Worm (Caenorhabditis elegans) whole organism, late embryonic: ENCODE data around the gene dhhc-14.

ENCODE experiments used
- C08G9.2 ChIP-seq: sonication (generic microtip); optimal IDR thresholded peaks from 2 replicates; lab custom pipeline; 2016; ENCODE audit warnings: mild to moderate bottlenecking, missing genetic modification characterization, moderate library complexity, missing compliant biosample characterization
- K09A11.1 ChIP-seq: sonication (generic microtip); optimal IDR thresholded peaks from 2 replicates; lab custom pipeline; 2017; ENCODE audit warnings: antibody characterized with exemption, mild to moderate bottlenecking, missing genetic modification characterization, missing compliant biosample characterization; ENCODE audit not compliant: insufficient read depth
- T23F11.4 ChIP-seq: fragments of 200-800 bp; sonication (Bioruptor generic); optimal IDR thresholded peaks from 2 replicates; lab custom pipeline; 2018; ENCODE audit warnings: mild to moderate bottlenecking, missing genetic modification characterization, missing compliant biosample characterization
- ahr-1 ChIP-seq: sonication (generic microtip); optimal IDR thresholded peaks from 2 replicates; lab custom pipeline; 2016; ENCODE audit warnings: missing genetic modification characterization, missing compliant biosample characterization
- ceh-14 ChIP-seq: sonication (generic microtip); optimal IDR thresholded peaks from 2 replicates; lab custom pipeline; 2016; ENCODE audit warnings: missing genotype, missing genetic modification characterization, missing compliant biosample characterization
- ceh-19 ChIP-seq: fragments of 200-800 bp; sonication (Bioruptor generic); optimal IDR thresholded peaks from 2 replicates; lab custom pipeline; 2018; ENCODE audit warnings: mild to moderate bottlenecking, missing genetic modification characterization, missing compliant biosample characterization
- ceh-22 ChIP-seq: sonication (generic microtip); optimal IDR thresholded peaks from 2 replicates; lab custom pipeline; 2017; ENCODE audit warnings: missing biosample characterization, missing genetic modification characterization
- ceh-30 ChIP-seq: fragments of 150-350 bp; optimal IDR thresholded peaks from 2 replicates; lab custom pipeline; 2014; ENCODE audit warnings: missing biosample characterization, missing genetic modification characterization
- ceh-31 ChIP-seq: sonication (generic microtip); optimal IDR thresholded peaks from 2 replicates; lab custom pipeline; 2016; ENCODE audit warnings: missing genetic modification characterization, missing compliant biosample characterization
- ceh-34 ChIP-seq: sonication (generic microtip); optimal IDR thresholded peaks from 2 replicates; lab custom pipeline; 2016; ENCODE audit warnings: mild to moderate bottlenecking, missing genetic modification characterization, missing compliant biosample characterization
- ceh-45 ChIP-seq: fragments of 200-800 bp; sonication (Bioruptor generic); IDR thresholded peaks from 2 replicates; pipeline ENCODE4 v1.3.6; 2022; ENCODE audit warnings: missing genetic modification reagents, missing genetic modification characterization, missing compliant biosample characterization
- che-1 ChIP-seq: sonication (generic microtip); optimal IDR thresholded peaks from 2 replicates; lab custom pipeline; 2016; ENCODE audit warnings: mild to moderate bottlenecking, missing genetic modification characterization, missing compliant biosample characterization
- dmd-4 ChIP-seq: sonication (generic microtip); optimal IDR thresholded peaks from 2 replicates; lab custom pipeline; 2016; ENCODE audit warnings: borderline replicate concordance, missing genetic modification characterization, missing compliant biosample characterization
- dve-1 ChIP-seq: sonication (generic microtip); optimal IDR thresholded peaks from 2 replicates; lab custom pipeline; 2017; ENCODE audit warnings: antibody characterized with exemption, mild to moderate bottlenecking, missing genetic modification characterization, missing compliant biosample characterization
- elt-2 ChIP-seq: sonication (generic microtip); optimal IDR thresholded peaks from 2 replicates; lab custom pipeline; 2016; ENCODE audit warnings: missing genetic modification reagents, missing genetic modification characterization, missing compliant biosample characterization
- elt-4 ChIP-seq: sonication (generic microtip); optimal IDR thresholded peaks from 2 replicates; lab custom pipeline; 2016; ENCODE audit warnings: missing genetic modification characterization, missing compliant biosample characterization
- gmeb-2 ChIP-seq: sonication (generic microtip); optimal IDR thresholded peaks from 2 replicates; lab custom pipeline; 2016; ENCODE audit warnings: missing genetic modification characterization, inconsistent platforms, missing compliant biosample characterization
- hlh-13 ChIP-seq: fragments of 200-800 bp; sonication (Bioruptor generic); optimal IDR thresholded peaks from 2 replicates; lab custom pipeline; 2018; ENCODE audit warnings: mild to moderate bottlenecking, missing genetic modification characterization, missing compliant biosample characterization
- hlh-8 ChIP-seq: sonication (generic microtip); optimal IDR thresholded peaks from 2 replicates; lab custom pipeline; 2016; ENCODE audit warnings: missing genotype, missing genetic modification characterization, missing compliant biosample characterization
- lin-11 ChIP-seq: fragments of 200-800 bp; sonication (Bioruptor generic); optimal IDR thresholded peaks from 2 replicates; lab custom pipeline; 2018; ENCODE audit warnings: mild to moderate bottlenecking, missing genetic modification characterization, missing compliant biosample characterization
- madf-2 ChIP-seq: sonication (generic microtip); optimal IDR thresholded peaks from 2 replicates; lab custom pipeline; 2017; ENCODE audit warnings: missing genetic modification characterization, missing compliant biosample characterization
- mec-3 ChIP-seq: sonication (generic microtip); optimal IDR thresholded peaks from 2 replicates; lab custom pipeline; 2016; ENCODE audit warnings: borderline replicate concordance, missing genetic modification characterization, missing compliant biosample characterization
- nhr-232 ChIP-seq: sonication (generic microtip); optimal IDR thresholded peaks from 2 replicates; lab custom pipeline; 2016; ENCODE audit warnings: missing genetic modification characterization, missing compliant biosample characterization
- odd-2 ChIP-seq: sonication (generic microtip); optimal IDR thresholded peaks from 2 replicates; lab custom pipeline; 2017; ENCODE audit warnings: antibody characterized with exemption, mild to moderate bottlenecking, missing genetic modification characterization, missing compliant biosample characterization
- pat-9 ChIP-seq: fragments of 200-800 bp; sonication (Bioruptor generic); optimal IDR thresholded peaks from 2 replicates; lab custom pipeline; 2018; ENCODE audit warnings: mild to moderate bottlenecking, missing genetic modification characterization, moderate library complexity, missing compliant biosample characterization
- pax-1 ChIP-seq: fragments of 150-350 bp; optimal IDR thresholded peaks from 2 replicates; lab custom pipeline; 2014; ENCODE audit warnings: missing biosample characterization, missing genetic modification characterization
- pha-2 ChIP-seq: sonication (generic microtip); optimal IDR thresholded peaks from 2 replicates; lab custom pipeline; 2017; ENCODE audit warnings: mild to moderate bottlenecking, missing genetic modification characterization, missing compliant biosample characterization
- pha-4 ChIP-seq: fragments of 150-350 bp; optimal IDR thresholded peaks from 2 replicates; lab custom pipeline; 2018; ENCODE audit warnings: missing biosample characterization, missing genetic modification reagents, missing genetic modification characterization
- pqm-1 ChIP-seq: sonication (generic microtip); optimal IDR thresholded peaks from 2 replicates; lab custom pipeline; 2016; ENCODE audit warnings: missing genetic modification characterization, missing compliant biosample characterization
- pros-1 ChIP-seq: fragments of 150-350 bp; optimal IDR thresholded peaks from 2 replicates; lab custom pipeline; 2014; ENCODE audit warnings: missing biosample characterization, missing genetic modification reagents, missing genetic modification characterization
- ref-2 ChIP-seq: sonication (generic microtip); optimal IDR thresholded peaks from 2 replicates; lab custom pipeline; 2016; ENCODE audit warnings: missing genetic modification characterization, missing compliant biosample characterization
- sdc-2 ChIP-seq: sonication (generic microtip); optimal IDR thresholded peaks from 2 replicates; lab custom pipeline; 2016; ENCODE audit warnings: missing genotype, missing genetic modification characterization, missing compliant biosample characterization
- sox-2 ChIP-seq: fragments of 200-800 bp; sonication (Bioruptor generic); IDR thresholded peaks from 2 replicates; pipeline ENCODE4 v1.3.6; 2022; ENCODE audit warnings: missing genetic modification reagents, missing genetic modification characterization, missing compliant biosample characterization
- syd-9 ChIP-seq: sonication (generic microtip); optimal IDR thresholded peaks from 2 replicates; lab custom pipeline; 2016; ENCODE audit warnings: mild to moderate bottlenecking, missing genetic modification characterization, moderate library complexity, missing compliant biosample characterization
- tbx-7 ChIP-seq: sonication (generic microtip); optimal IDR thresholded peaks from 2 replicates; lab custom pipeline; 2016; ENCODE audit warnings: missing genotype, missing genetic modification characterization, missing compliant biosample characterization
- unc-86 ChIP-seq: sonication (generic microtip); optimal IDR thresholded peaks from 2 replicates; lab custom pipeline; 2016; ENCODE audit warnings: missing genetic modification characterization, missing compliant biosample characterization
- zip-5 ChIP-seq: sonication (generic microtip); optimal IDR thresholded peaks from 2 replicates; lab custom pipeline; 2016; ENCODE audit warnings: missing genetic modification characterization, missing compliant biosample characterization
- ztf-16 ChIP-seq: sonication (generic microtip); optimal IDR thresholded peaks from 2 replicates; lab custom pipeline; 2017; ENCODE audit warnings: missing genetic modification characterization, missing compliant biosample characterization

dhhc-14 gene

ce11 chrX:8569159-8569558 lies 17.1 kb downstream of the dhhc-14 start (continued):
- TF ChIP-seq che-1 (no peak), T23F11.4 (GFP tag; lab: Kevin White, UChicago) (no peak), ceh-31 (tag; lab: Kevin White, UChicago) (peak; percentile 9), sox-2 (GFP tag; lab: Robert Waterston, UW) (no peak; the same call in 1 of the 2 replicates), C08G9.2 (tag; lab: Kevin White, UChicago) (no peak), ceh-30 (tag; lab: Kevin White, UChicago) (no peak), odd-2 (tag; lab: Kevin White, UChicago) (no peak), pax-1 (tag; lab: Kevin White, UChicago) (no peak), pat-9 (tag; lab: Kevin White, UChicago) (no peak), madf-2 (tag; lab: Kevin White, UChicago) (no peak), lin-11 (tag; lab: Kevin White, UChicago) (no peak), ztf-16 (no peak), ceh-34 (tag; lab: Kevin White, UChicago) (no peak), elt-4 (no peak), nhr-232 (no peak), syd-9 (peak; percentile 14), tbx-7 (tag; lab: Kevin White, UChicago) (no peak), ceh-22 (tag; lab: Kevin White, UChicago) (no peak), unc-86 (tag; lab: Kevin White, UChicago) (no peak), hlh-8 (tag; lab: Kevin White, UChicago) (no peak), dmd-4 (tag; lab: Kevin White, UChicago) (no peak)
- TF ChIP-seq, all 69 proteins: peak for 6

- TF ChIP-seq ceh-22 (tag; lab: Kevin White, UChicago) (no peak), elt-2 (tag; lab: Kevin White, UChicago) (no peak), ceh-19 (GFP tag; lab: Kevin White, UChicago) (no peak), hlh-13 (no peak), ceh-30 (tag; lab: Kevin White, UChicago) (no peak), pha-4 (tag; lab: Kevin White, UChicago) (no peak), mec-3 (tag; lab: Kevin White, UChicago) (no peak), K09A11.1 (no peak), sdc-2 (tag; lab: Kevin White, UChicago) (no peak), pqm-1 (tag; lab: Kevin White, UChicago) (no peak), sox-2 (GFP tag; lab: Robert Waterston, UW) (no peak), pha-2 (tag; lab: Kevin White, UChicago) (no peak), ceh-14 (tag; lab: Kevin White, UChicago) (no peak), gmeb-2 (tag; lab: Kevin White, UChicago) (no peak), zip-5 (no peak), nhr-232 (no peak), ahr-1 (tag; lab: Kevin White, UChicago) (no peak)
These were observed 19.0 kb downstream of the dhhc-14 start, which contains the start of gene jmjd-3.1 for ce11 chrX:8570997-8571517. TSS of gene jmjd-3.1 (plus strand) at chrX:8571047.

- TF ChIP-seq ref-2 (tag; lab: Kevin White, UChicago) = no peak
- TF ChIP-seq pros-1 = no peak
- no peak for TF ChIP-seq lin-11 (tag; lab: Kevin White, UChicago)
- TF ChIP-seq ceh-45 (GFP tag; lab: Robert Waterston, UW) = no peak
- no peak for TF ChIP-seq dve-1
- TF ChIP-seq, all 69 proteins: peak for 0
These were observed 28.1 kb downstream of the dhhc-14 start, which contains the start of gene F18E9.4 for ce11 chrX:8580217-8580616. TSS of gene F18E9.4 (plus strand) at chrX:8580517.
